Worm (Caenorhabditis elegans): ENCODE measurements around the gene cyp-33C11.

cyp-33C11 gene

DNA sequence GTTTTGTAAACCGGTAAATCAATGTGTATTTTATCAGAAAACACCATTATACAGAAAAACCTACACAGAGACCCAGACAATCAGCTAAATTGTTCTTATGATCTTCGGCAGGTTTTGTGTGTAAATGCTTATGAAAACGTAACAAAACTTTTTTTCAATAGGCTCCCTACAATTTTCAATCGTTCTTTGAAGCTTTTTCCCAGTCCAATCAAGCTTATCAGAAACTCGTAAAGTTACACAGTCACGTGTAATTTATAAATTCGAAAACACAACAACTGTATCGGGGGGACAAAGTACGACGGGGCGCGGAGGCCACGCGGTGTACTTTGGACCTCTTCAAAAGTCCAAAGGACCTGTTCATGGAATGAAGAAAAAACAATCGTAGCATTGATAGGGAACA lies 17.4 kb upstream of the cyp-33C11 start:
- TF ChIP-seq nhr-76 (tag; optimal IDR thresholded peaks at IDR 0.05): no peak
- peak; percentile 86 for TF ChIP-seq pha-4 (tag; optimal IDR thresholded peaks at IDR 0.05)
- no peak for TF ChIP-seq skn-1 (tag; optimal IDR thresholded peaks at IDR 0.05)
- TF ChIP-seq nhr-67 (tag; optimal IDR thresholded peaks at IDR 0.05): no peak
- TF ChIP-seq jun-1 (tag; optimal IDR thresholded peaks at IDR 0.05): peak; percentile 67
- no peak for TF ChIP-seq ceh-9 (tag; optimal IDR thresholded peaks at IDR 0.05)
- TF ChIP-seq elt-1 (tag; optimal IDR thresholded peaks at IDR 0.05): no peak
- TF ChIP-seq elt-2 (tag; optimal IDR thresholded peaks at IDR 0.05): peak; percentile 92
- no peak for TF ChIP-seq unc-39 (tag; optimal IDR thresholded peaks at IDR 0.05)
- peak; percentile 49 for TF ChIP-seq nfya-1 (tag; optimal IDR thresholded peaks at IDR 0.05; ENCODE audit: insufficient read depth)
- peak; percentile 87 for TF ChIP-seq pqm-1 (tag; optimal IDR thresholded peaks at IDR 0.05)
- TF ChIP-seq fos-1 (tag; optimal IDR thresholded peaks at IDR 0.05): no peak
- no peak for TF ChIP-seq nhr-11 (tag; optimal IDR thresholded peaks at IDR 0.05)
- TF ChIP-seq nhr-43 (tag; optimal IDR thresholded peaks at IDR 0.05; ENCODE audit: poor library complexity, severe bottlenecking): peak; percentile 85
- no peak for TF ChIP-seq sea-2 (GFP tag; optimal IDR thresholded peaks at IDR 0.05)
- TF ChIP-seq elt-3 (tag; optimal IDR thresholded peaks at IDR 0.05): no peak
- TF ChIP-seq unc-62 (GFP tag; optimal IDR thresholded peaks at IDR 0.05): no peak
- TF ChIP-seq fkh-10 (GFP tag; optimal IDR thresholded peaks at IDR 0.05): no peak
- TF ChIP-seq nhr-12 (tag; optimal IDR thresholded peaks at IDR 0.05): no peak
- TF ChIP-seq ama-1 (optimal IDR thresholded peaks at IDR 0.05): peak; percentile 87
- no peak for TF ChIP-seq zag-1 (tag; optimal IDR thresholded peaks at IDR 0.05)
- no peak for TF ChIP-seq nhr-28 (tag; optimal IDR thresholded peaks at IDR 0.05)
- peak; percentile 44 for TF ChIP-seq lsy-12 (tag; optimal IDR thresholded peaks at IDR 0.05)
- TF ChIP-seq eor-1 (tag; optimal IDR thresholded peaks at IDR 0.05): no peak
- no peak for TF ChIP-seq lin-39 (tag; optimal IDR thresholded peaks at IDR 0.05)
- TF ChIP-seq nhr-25 (tag; optimal IDR thresholded peaks at IDR 0.05): peak; percentile 16
- no peak for TF ChIP-seq egl-27 (tag; optimal IDR thresholded peaks at IDR 0.05)

DNA sequence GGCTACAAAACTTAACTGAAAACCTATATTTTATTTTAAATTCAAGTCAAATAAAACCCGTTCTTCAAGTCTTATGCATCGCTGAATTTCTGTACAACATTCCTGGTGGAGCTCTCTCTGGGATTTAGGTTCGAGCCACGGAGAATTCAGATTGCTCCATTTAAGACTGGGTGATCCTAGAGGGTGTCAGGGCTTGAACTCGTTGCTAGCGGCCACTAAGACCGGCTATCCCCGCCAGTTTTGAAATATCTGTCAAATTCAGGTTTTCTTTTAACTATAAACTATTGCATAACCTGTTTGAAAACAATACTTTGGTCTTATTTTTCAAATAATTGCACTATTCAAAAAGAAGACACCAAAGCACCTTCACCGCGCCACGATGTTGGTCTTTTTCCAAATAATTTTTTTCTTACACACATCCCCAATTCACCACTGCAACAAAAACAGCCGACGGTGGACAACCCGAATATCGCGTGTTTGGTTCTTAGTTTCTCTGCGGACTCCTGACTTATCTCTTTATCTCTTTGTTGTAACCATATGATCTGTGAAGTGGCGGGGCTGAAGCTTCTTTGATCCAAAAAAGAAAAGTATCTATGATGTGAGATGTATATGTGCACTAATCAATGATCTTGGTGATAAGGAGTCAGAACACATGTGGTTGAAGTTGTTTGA lies 16.2 kb upstream of the cyp-33C11 start:
- TF ChIP-seq elt-2 (tag; optimal IDR thresholded peaks at IDR 0.05) (peak; percentile 77), nhr-77 (tag; optimal IDR thresholded peaks at IDR 0.05) (no peak), nhr-25 (tag; optimal IDR thresholded peaks at IDR 0.05) (peak; percentile 46), unc-39 (tag; optimal IDR thresholded peaks at IDR 0.05) (no peak), fos-1 (tag; optimal IDR thresholded peaks at IDR 0.05) (no peak), nhr-67 (tag; optimal IDR thresholded peaks at IDR 0.05) (no peak), fkh-10 (GFP tag; optimal IDR thresholded peaks at IDR 0.05) (no peak), snpc-4 (tag; optimal IDR thresholded peaks at IDR 0.05) (peak; percentile 5), nhr-11 (tag; optimal IDR thresholded peaks at IDR 0.05) (no peak), elt-1 (tag; optimal IDR thresholded peaks at IDR 0.05) (no peak), ceh-16 (tag; optimal IDR thresholded peaks at IDR 0.05) (no peak), pha-4 (tag; optimal IDR thresholded peaks at IDR 0.05) (peak; percentile 53), ZK546.5 (tag; optimal IDR thresholded peaks at IDR 0.05) (no peak), nhr-23 (tag; optimal IDR thresholded peaks at IDR 0.05) (peak; percentile 19), ceh-82 (tag; optimal IDR thresholded peaks at IDR 0.05) (no peak), egl-5 (tag; optimal IDR thresholded peaks at IDR 0.05) (peak; percentile 31), mml-1 (tag; optimal IDR thresholded peaks at IDR 0.05) (no peak), tbx-2 (tag; optimal IDR thresholded peaks at IDR 0.05) (no peak), ama-1 (optimal IDR thresholded peaks at IDR 0.05) (peak; percentile 50), nhr-43 (tag; optimal IDR thresholded peaks at IDR 0.05; ENCODE audit: poor library complexity, severe bottlenecking) (peak; percentile 57), ztf-11 (tag; optimal IDR thresholded peaks at IDR 0.05) (no peak), sea-2 (GFP tag; optimal IDR thresholded peaks at IDR 0.05) (no peak), mdl-1 (tag; optimal IDR thresholded peaks at IDR 0.05) (peak; percentile 38), lsy-12 (tag; optimal IDR thresholded peaks at IDR 0.05) (peak; percentile 7), zag-1 (tag; optimal IDR thresholded peaks at IDR 0.05) (no peak), skn-1 (tag; optimal IDR thresholded peaks at IDR 0.05) (no peak), nfya-1 (tag; optimal IDR thresholded peaks at IDR 0.05; ENCODE audit: insufficient read depth) (peak; percentile 49), aly-2 (tag; optimal IDR thresholded peaks at IDR 0.05) (no peak), unc-62 (GFP tag; optimal IDR thresholded peaks at IDR 0.05) (no peak), lin-39 (tag; optimal IDR thresholded peaks at IDR 0.05) (no peak), nhr-12 (tag; optimal IDR thresholded peaks at IDR 0.05) (no peak), egl-27 (tag; optimal IDR thresholded peaks at IDR 0.05) (no peak), nhr-76 (tag; optimal IDR thresholded peaks at IDR 0.05) (no peak), eor-1 (tag; optimal IDR thresholded peaks at IDR 0.05) (no peak), pqm-1 (tag; optimal IDR thresholded peaks at IDR 0.05) (peak; percentile 65), fkh-2 (tag; optimal IDR thresholded peaks at IDR 0.05) (no peak)

Data from whole organism, L3 larva.